Worm (Caenorhabditis elegans) whole organism, L4 larva: ENCODE measurements around the gene doxa-1.

Experiments used
- F26F4.8 ChIP-seq: fragments of 200-800 bp; sonication (Bioruptor generic); conservative IDR thresholded peaks from 2 replicates; pipeline ENCODE4 v1.3.6; 2022; ENCODE audit warnings: missing genetic modification characterization, missing compliant biosample characterization
- daf-12 ChIP-seq: fragments of 150-350 bp; optimal IDR thresholded peaks from 2 replicates; lab custom pipeline; 2014; ENCODE audit warnings: missing biosample characterization, missing genetic modification reagents, missing genetic modification characterization
- mdl-1 ChIP-seq, 2 experiments: fragments of 150-350 bp in 1 of 2; sonication (generic microtip) in 1 of 2; optimal IDR thresholded peaks; 2 replicates each; lab custom pipeline; 2014 to 2017; ENCODE audit warnings: missing biosample characterization in 2 of 2, missing genetic modification characterization in 2 of 2
- mdt-29 ChIP-seq: fragments of 200-800 bp; sonication (Bioruptor generic); IDR thresholded peaks from 2 replicates; pipeline ENCODE4 v1.3.6; 2022; ENCODE audit warnings: missing genetic modification reagents, missing genetic modification characterization, missing compliant biosample characterization
- nhr-11 ChIP-seq: fragments of 150-350 bp; optimal IDR thresholded peaks from 2 replicates; lab custom pipeline; 2014; ENCODE audit warnings: missing biosample characterization, missing genetic modification characterization
- nhr-25 ChIP-seq: sonication (generic microtip); optimal IDR thresholded peaks from 2 replicates; lab custom pipeline; 2017; ENCODE audit warnings: missing genetic modification characterization, mild to moderate bottlenecking, missing compliant biosample characterization, antibody characterized with exemption, moderate library complexity, borderline replicate concordance; ENCODE audit not compliant: insufficient read depth
- snpc-4 ChIP-seq: fragments of 150-350 bp; optimal IDR thresholded peaks from 2 replicates; lab custom pipeline; 2014; ENCODE audit warnings: missing biosample characterization, missing genetic modification characterization

DNA sequence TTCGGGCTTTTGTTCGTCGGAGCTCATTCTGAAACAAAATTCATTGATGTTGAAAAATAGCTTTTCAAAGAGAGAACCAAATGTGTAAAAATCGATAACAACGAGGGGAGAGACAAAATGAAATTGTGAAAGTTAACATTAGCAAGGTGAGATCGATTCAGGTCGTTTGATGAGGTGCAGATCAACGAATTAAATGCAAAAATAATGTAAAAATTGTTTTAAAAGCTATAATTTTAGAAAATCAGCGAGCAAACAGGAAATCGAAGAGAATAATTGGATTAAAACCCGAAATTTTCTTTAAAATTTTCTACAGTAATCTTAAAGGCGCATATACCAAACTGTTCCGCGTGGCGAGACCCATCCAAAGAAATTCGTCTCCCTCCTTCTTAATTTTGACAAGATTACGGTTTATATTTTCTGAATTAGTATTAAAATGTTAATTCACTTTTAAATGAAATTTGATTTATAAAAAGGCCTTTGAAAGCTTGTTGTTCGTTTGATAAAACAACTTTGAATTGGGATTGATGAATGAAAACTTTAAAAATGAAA is 37.6 kb downstream of the doxa-1 start, which contains the start of gene C13G5.2:
- TF ChIP-seq daf-12 (tag; lab: Kevin White, UChicago) (no peak), mdt-29 (GFP tag; lab: Robert Waterston, UW) (no peak), F26F4.8 (no peak), nhr-11 (no peak), mdl-1 (tag; optimal IDR thresholded peaks at IDR 0.05; lab: Kevin White, UChicago) (no peak), snpc-4 (no peak), nhr-25 (no peak)
